Worm (Caenorhabditis elegans) whole organism, L4 larva: ENCODE measurements around the gene puf-8.

Source experiments
- ceh-32 ChIP-seq: sonication (generic microtip); optimal IDR thresholded peaks from 2 replicates; lab custom pipeline; 2016; ENCODE audit warnings: mild to moderate bottlenecking, missing genetic modification characterization, missing compliant biosample characterization; ENCODE audit not compliant: poor library complexity
- hmg-1.1 ChIP-seq: fragments of 200-800 bp; sonication (Bioruptor generic); IDR thresholded peaks from 2 replicates; pipeline ENCODE4 v1.3.6; 2022; ENCODE audit warnings: missing genetic modification reagents, missing genetic modification characterization, missing compliant biosample characterization
- jun-1 ChIP-seq: fragments of 150-350 bp; optimal IDR thresholded peaks from 2 replicates; lab custom pipeline; 2014; ENCODE audit warnings: missing biosample characterization, missing genetic modification reagents, missing genetic modification characterization
- lin-15B ChIP-seq: fragments of 150-350 bp; sonication (generic microtip); optimal IDR thresholded peaks from 3 replicates; lab custom pipeline; 2014; ENCODE audit warnings: missing biosample characterization, missing genetic modification characterization
- mdl-1 ChIP-seq, 2 experiments: fragments of 150-350 bp in 1 of 2; sonication (generic microtip) in 1 of 2; optimal IDR thresholded peaks; 2 replicates each; lab custom pipeline; 2014 to 2017; ENCODE audit warnings: missing biosample characterization in 2 of 2, missing genetic modification characterization in 2 of 2
- nhr-10 ChIP-seq: fragments of 150-350 bp; optimal IDR thresholded peaks from 2 replicates; lab custom pipeline; 2014; ENCODE audit warnings: missing biosample characterization, missing genetic modification characterization
- nhr-11 ChIP-seq: fragments of 150-350 bp; optimal IDR thresholded peaks from 2 replicates; lab custom pipeline; 2014; ENCODE audit warnings: missing biosample characterization, missing genetic modification characterization
- nhr-28 ChIP-seq: fragments of 150-350 bp; optimal IDR thresholded peaks from 2 replicates; lab custom pipeline; 2014; ENCODE audit warnings: missing biosample characterization, missing genetic modification characterization
- nhr-48 ChIP-seq: sonication (generic microtip); optimal IDR thresholded peaks from 2 replicates; lab custom pipeline; 2016; ENCODE audit warnings: mild to moderate bottlenecking, missing genetic modification characterization, missing compliant biosample characterization
- skn-1 ChIP-seq: fragments of 150-350 bp; optimal IDR thresholded peaks from 2 replicates; lab custom pipeline; 2014; ENCODE audit warnings: missing biosample characterization, missing genetic modification characterization
- zfp-2 ChIP-seq: sonication (generic microtip); optimal IDR thresholded peaks from 2 replicates; lab custom pipeline; 2016; ENCODE audit warnings: mild to moderate bottlenecking, missing genetic modification characterization, missing compliant biosample characterization
- ztf-7 ChIP-seq: fragments of 150-350 bp; optimal IDR thresholded peaks from 2 replicates; lab custom pipeline; 2014; ENCODE audit warnings: missing biosample characterization, missing genetic modification characterization

ce11 chrII:7337469-7337893 is 39.4 kb upstream of the puf-8 start:
- TF ChIP-seq nhr-48 (peak; percentile 99), lin-15B (tag; lab: Kevin White, UChicago) (no peak), ztf-7 (tag; lab: Kevin White, UChicago) (peak; percentile 36), jun-1 (no peak), nhr-11 (tag; lab: Kevin White, UChicago) (peak; percentile 72), mdl-1 (tag; optimal IDR thresholded peaks at IDR 0.05; lab: Kevin White, UChicago) (peak; percentile 89 to 95), zfp-2 (peak; percentile 39), nhr-28 (peak; percentile 97), skn-1 (no peak), nhr-10 (tag; lab: Kevin White, UChicago) (peak; percentile 32), hmg-1.1 (GFP tag; lab: Robert Waterston, UW) (peak; percentile 61), ceh-32 (tag; lab: Kevin White, UChicago) (no peak)
